Fruit fly (Drosophila melanogaster) whole organism, embryonic: ENCODE data around the gene CG42489.

Experiments
- B-H2 ChIP-seq: fragments of 200-800 bp; sonication (Bioruptor generic); optimal IDR thresholded peaks from 2 replicates; lab custom pipeline; 2018; ENCODE audit warnings: missing biosample characterization, mild to moderate bottlenecking, missing genetic modification characterization
- Blimp-1 ChIP-seq: fragments of 200-800 bp; sonication (Bioruptor generic); optimal IDR thresholded peaks from 3 replicates; lab custom pipeline; 2018; ENCODE audit warnings: missing biosample characterization, missing genetic modification characterization, mild to moderate bottlenecking, moderate library complexity, missing genetic modification reagents
- CG10147 ChIP-seq: fragments of 200-800 bp; sonication (Bioruptor generic); optimal IDR thresholded peaks from 2 replicates; lab custom pipeline; 2019; ENCODE audit warnings: missing biosample characterization, mild to moderate bottlenecking, missing genetic modification characterization, moderate library complexity
- CG10366 ChIP-seq: fragments of 200-800 bp; sonication (Bioruptor generic); IDR thresholded peaks from 2 replicates; pipeline ENCODE4 v1.3.6; 2022; ENCODE audit warnings: missing biosample characterization, missing genetic modification characterization
- CG1233 ChIP-seq: fragments of 200-800 bp; sonication (Bioruptor generic); optimal IDR thresholded peaks from 4 replicates; lab custom pipeline; 2018; ENCODE audit warnings: missing biosample characterization, mild to moderate bottlenecking, missing genetic modification characterization
- CG12391 ChIP-seq: fragments of 200-800 bp; sonication (Bioruptor generic); optimal IDR thresholded peaks from 3 replicates; lab custom pipeline; 2018; ENCODE audit warnings: missing biosample characterization, mild to moderate bottlenecking, missing genetic modification characterization, moderate library complexity
- CG12769 ChIP-seq: fragments of 200-800 bp; sonication (Bioruptor generic); optimal IDR thresholded peaks from 2 replicates; lab custom pipeline; 2019; ENCODE audit warnings: missing biosample characterization, mild to moderate bottlenecking, missing genetic modification characterization, moderate library complexity
- CG15011 ChIP-seq: fragments of 200-800 bp; sonication (Bioruptor generic); optimal IDR thresholded peaks from 3 replicates; lab custom pipeline; 2018; ENCODE audit warnings: missing biosample characterization, mild to moderate bottlenecking, missing genetic modification characterization
- CG15073 ChIP-seq: fragments of 200-800 bp; sonication (Bioruptor generic); optimal IDR thresholded peaks from 2 replicates; lab custom pipeline; 2016; ENCODE audit warnings: missing biosample characterization, missing genetic modification characterization
- CG17361 ChIP-seq: fragments of 200-800 bp; sonication (Bioruptor generic); IDR thresholded peaks from 3 replicates; pipeline ENCODE4 v1.3.6; 2022; ENCODE audit warnings: missing biosample characterization, missing genetic modification characterization
- CG1792 ChIP-seq: fragments of 200-800 bp; sonication (Bioruptor generic); optimal IDR thresholded peaks from 2 replicates; lab custom pipeline; 2016; ENCODE audit warnings: missing biosample characterization, missing genetic modification characterization
- CG2889 ChIP-seq: fragments of 200-800 bp; sonication (Bioruptor generic); IDR thresholded peaks from 3 replicates; pipeline ENCODE4 v1.3.6; 2022; ENCODE audit warnings: missing biosample characterization, missing genetic modification characterization
- CG30431 ChIP-seq: fragments of 200-800 bp; sonication (Bioruptor generic); optimal IDR thresholded peaks from 2 replicates; lab custom pipeline; 2017; ENCODE audit warnings: missing biosample characterization, missing genetic modification characterization
- CG31224 ChIP-seq: fragments of 200-800 bp; sonication (Bioruptor generic); IDR thresholded peaks from 2 replicates; pipeline ENCODE4 v1.3.6; 2022; ENCODE audit warnings: missing biosample characterization, missing genetic modification characterization
- CG32767 ChIP-seq: fragments of 200-800 bp; sonication (Bioruptor generic); IDR thresholded peaks from 2 replicates; pipeline ENCODE4 v1.3.6; 2022; ENCODE audit warnings: missing biosample characterization, missing genetic modification characterization
- CG5953 ChIP-seq: fragments of 200-800 bp; sonication (Bioruptor generic); IDR thresholded peaks from 2 replicates; pipeline ENCODE4 v1.3.6; 2022; ENCODE audit warnings: missing biosample characterization, missing genetic modification characterization
- CG6683 ChIP-seq: fragments of 200-800 bp; sonication (Bioruptor generic); optimal IDR thresholded peaks from 2 replicates; lab custom pipeline; 2017; ENCODE audit warnings: missing biosample characterization, mild to moderate bottlenecking, missing genetic modification characterization, missing genetic modification reagents
- CG8478 ChIP-seq: fragments of >200 bp; optimal IDR thresholded peaks from 2 replicates; lab custom pipeline; 2018
- CHES-1-like ChIP-seq: fragments of 200-800 bp; sonication (Bioruptor generic); optimal IDR thresholded peaks from 2 replicates; lab custom pipeline; 2016; ENCODE audit warnings: missing biosample characterization, missing genetic modification characterization
- Camta ChIP-seq: fragments of 200-800 bp; sonication (Bioruptor generic); optimal IDR thresholded peaks from 2 replicates; lab custom pipeline; 2016; ENCODE audit warnings: missing biosample characterization, missing genetic modification characterization
- CoRest ChIP-seq: fragments of 200-800 bp; sonication (Bioruptor generic); optimal IDR thresholded peaks from 3 replicates; lab custom pipeline; 2018; ENCODE audit warnings: missing biosample characterization, mild to moderate bottlenecking, missing genetic modification characterization, moderate library complexity
- Doc3 ChIP-seq: fragments of 200-800 bp; sonication (Bioruptor generic); IDR thresholded peaks from 3 replicates; pipeline ENCODE4 v1.3.6; 2022; ENCODE audit warnings: missing biosample characterization, missing genetic modification characterization; ENCODE audit not compliant: partially characterized antibody
- E2f1 ChIP-seq: fragments of 200-800 bp; sonication (Bioruptor generic); IDR thresholded peaks from 2 replicates; pipeline ENCODE4 v1.3.6; 2022; ENCODE audit warnings: missing biosample characterization, missing genetic modification characterization
- Fer2 ChIP-seq: fragments of 200-800 bp; sonication (Bioruptor generic); optimal IDR thresholded peaks from 2 replicates; lab custom pipeline; 2018; ENCODE audit warnings: missing biosample characterization, mild to moderate bottlenecking, missing genetic modification characterization, moderate library complexity
- HLH4C ChIP-seq: fragments of 200-800 bp; sonication (Bioruptor generic); IDR thresholded peaks from 3 replicates; pipeline ENCODE4 v1.3.6; 2022; ENCODE audit warnings: missing biosample characterization, missing genetic modification characterization; ENCODE audit not compliant: partially characterized antibody
- HLHmδ ChIP-seq: fragments of 200-800 bp; sonication (Bioruptor generic); optimal IDR thresholded peaks from 2 replicates; lab custom pipeline; 2018; ENCODE audit warnings: missing biosample characterization, mild to moderate bottlenecking, missing genetic modification characterization, moderate library complexity
- Hand ChIP-seq: fragments of 200-800 bp; sonication (Bioruptor generic); optimal IDR thresholded peaks from 2 replicates; lab custom pipeline; 2017; ENCODE audit warnings: mild to moderate bottlenecking, missing biosample characterization, missing genetic modification reagents, missing genetic modification characterization
- Jarid2 ChIP-seq: fragments of 200-800 bp; sonication (Bioruptor generic); optimal IDR thresholded peaks from 3 replicates; lab custom pipeline; 2017; ENCODE audit warnings: mild to moderate bottlenecking, missing biosample characterization, missing genetic modification reagents, missing genetic modification characterization
- Lim3 ChIP-seq: fragments of 200-800 bp; sonication (Bioruptor generic); IDR thresholded peaks from 2 replicates; pipeline ENCODE4 v1.3.6; 2022; ENCODE audit warnings: missing biosample characterization, missing genetic modification characterization
- Meics ChIP-seq: fragments of 200-800 bp; sonication (Bioruptor generic); optimal IDR thresholded peaks from 2 replicates; lab custom pipeline; 2017; ENCODE audit warnings: missing biosample characterization, mild to moderate bottlenecking, missing genetic modification characterization
- Opbp ChIP-seq: fragments of 200-800 bp; sonication (Bioruptor generic); IDR thresholded peaks from 3 replicates; pipeline ENCODE4 v1.3.6; 2022; ENCODE audit warnings: missing biosample characterization, missing genetic modification characterization; ENCODE audit not compliant: partially characterized antibody
- Scr ChIP-seq: fragments of 200-800 bp; sonication (Bioruptor generic); IDR thresholded peaks from 2 replicates; pipeline ENCODE4 v1.3.6; 2022; ENCODE audit warnings: missing biosample characterization, missing genetic modification characterization; ENCODE audit not compliant: partially characterized antibody
- Sry-δ ChIP-seq: fragments of 200-800 bp; sonication (Bioruptor generic); optimal IDR thresholded peaks from 2 replicates; lab custom pipeline; 2016; ENCODE audit warnings: missing biosample characterization, missing genetic modification characterization
- Ssrp ChIP-seq: fragments of 200-800 bp; sonication (Bioruptor generic); optimal IDR thresholded peaks from 2 replicates; lab custom pipeline; 2018; ENCODE audit warnings: missing biosample characterization, mild to moderate bottlenecking, missing genetic modification characterization, moderate library complexity
- Tbp ChIP-seq: fragments of >200 bp; optimal IDR thresholded peaks from 2 replicates; lab custom pipeline; 2018; ENCODE audit warnings: missing biosample characterization, missing genetic modification characterization
- Usf ChIP-seq: fragments of 200-800 bp; sonication (Bioruptor generic); optimal IDR thresholded peaks from 2 replicates; lab custom pipeline; 2017; ENCODE audit warnings: missing genotype, missing biosample characterization, missing genetic modification characterization
- ac ChIP-seq: fragments of 200-800 bp; sonication (Bioruptor generic); optimal IDR thresholded peaks from 3 replicates; lab custom pipeline; 2017; ENCODE audit warnings: missing biosample characterization, mild to moderate bottlenecking, missing genetic modification characterization
- bbx ChIP-seq: fragments of 200-800 bp; sonication (Bioruptor generic); IDR thresholded peaks from 2 replicates; pipeline ENCODE4 v1.3.6; 2022; ENCODE audit warnings: missing biosample characterization, missing genetic modification characterization; ENCODE audit not compliant: partially characterized antibody
- dmrt99B ChIP-seq: fragments of 200-800 bp; sonication (Bioruptor generic); optimal IDR thresholded peaks from 2 replicates; lab custom pipeline; 2018; ENCODE audit warnings: missing biosample characterization, mild to moderate bottlenecking, missing genetic modification characterization, moderate library complexity
- hth ChIP-seq: fragments of >200 bp; optimal IDR thresholded peaks from 2 replicates; lab custom pipeline; 2017; ENCODE audit warnings: inconsistent platforms
- insv ChIP-seq, 2 experiments: fragments of 200-800 bp; sonication (Bioruptor generic); optimal IDR thresholded peaks; 3 replicates each; lab custom pipeline; 2016 to 2018; ENCODE audit warnings: missing biosample characterization in 2 of 2, missing genetic modification characterization in 2 of 2
- oc ChIP-seq: fragments of 200-800 bp; sonication (Bioruptor generic); optimal IDR thresholded peaks from 2 replicates; lab custom pipeline; 2018; ENCODE audit warnings: missing biosample characterization, mild to moderate bottlenecking, missing genetic modification characterization, moderate library complexity
- pfk ChIP-seq: fragments of 200-800 bp; sonication (Bioruptor generic); optimal IDR thresholded peaks from 2 replicates; lab custom pipeline; 2018; ENCODE audit warnings: missing biosample characterization, mild to moderate bottlenecking, missing genetic modification characterization, moderate library complexity
- pho ChIP-seq: fragments of 200-800 bp; sonication (Bioruptor generic); optimal IDR thresholded peaks from 2 replicates; lab custom pipeline; 2016; ENCODE audit warnings: missing biosample characterization, missing genetic modification characterization
- ranshi ChIP-seq: fragments of 200-800 bp; sonication (Bioruptor generic); IDR thresholded peaks from 2 replicates; pipeline ENCODE4 v1.3.6; 2022; ENCODE audit warnings: missing biosample characterization, missing genetic modification characterization
- ro ChIP-seq: fragments of 200-800 bp; sonication (Bioruptor generic); IDR thresholded peaks from 2 replicates; pipeline ENCODE4 v1.3.6; 2022; ENCODE audit warnings: missing biosample characterization, missing genetic modification characterization
- slou ChIP-seq: fragments of 200-800 bp; sonication (Bioruptor generic); optimal IDR thresholded peaks from 3 replicates; lab custom pipeline; 2016; ENCODE audit warnings: missing biosample characterization, missing genetic modification characterization
- sna ChIP-seq: fragments of 200-800 bp; sonication (Bioruptor generic); IDR thresholded peaks from 2 replicates; pipeline ENCODE4 v1.3.6; 2022; ENCODE audit warnings: missing biosample characterization, missing genetic modification characterization; ENCODE audit not compliant: partially characterized antibody
- tin ChIP-seq: fragments of 200-800 bp; sonication (Bioruptor generic); optimal IDR thresholded peaks from 3 replicates; lab custom pipeline; 2016; ENCODE audit warnings: missing biosample characterization, missing genetic modification characterization
- wdn ChIP-seq: fragments of 200-800 bp; sonication (Bioruptor generic); IDR thresholded peaks from 2 replicates; pipeline ENCODE4 v1.3.6; 2022; ENCODE audit warnings: missing biosample characterization, missing genetic modification characterization

The CG42489 gene

dm6 chr3R:8652731-8653130 is 1.8 kb downstream of the CG42489 start, which contains the start of the genes Sys1 and Dhod (continued):
- no peak for TF ChIP-seq CG15011 (GFP tag; lab: Kevin White, UChicago)
- TF ChIP-seq slou, result peak; percentile 13
- TF ChIP-seq pfk (GFP tag; lab: Kevin White, UChicago), result no peak
- peak; percentile 87 for TF ChIP-seq Doc3 (GFP tag; lab: Robert Waterston, UW)
- peak; percentile 28 for TF ChIP-seq Camta
- TF ChIP-seq B-H2 (GFP tag; lab: Kevin White, UChicago), result peak; percentile 54
- no peak for TF ChIP-seq hth
- peak; percentile 72; the same call in 1 of the 2 replicates for TF ChIP-seq sna
- peak; percentile 72 for TF ChIP-seq bbx (GFP tag; lab: Robert Waterston, UW)
- peak; percentile 38; the same call in 1 of the 2 replicates for TF ChIP-seq E2f1 (GFP tag; lab: Robert Waterston, UW)
- no peak for TF ChIP-seq ac (GFP tag; lab: Kevin White, UChicago)
- TF ChIP-seq CG2889 (GFP tag; lab: Robert Waterston, UW), result peak; percentile 44; the same call in 2 of the 3 replicates
- peak; percentile 8 for TF ChIP-seq Ssrp (tag; lab: Kevin White, UChicago)
- TF ChIP-seq Blimp-1 (GFP tag; lab: Kevin White, UChicago), result peak; percentile 35
- peak; percentile 18 for TF ChIP-seq oc
- peak; percentile 65 for TF ChIP-seq CG10147 (GFP tag; lab: Kevin White, UChicago)
- peak; percentile 28 for TF ChIP-seq dmrt99B
- peak; percentile 43; the same call in 1 of the 2 replicates for TF ChIP-seq wdn (GFP tag; lab: Robert Waterston, UW)
- peak; percentile 64 for TF ChIP-seq CG12769 (tag; lab: Kevin White, UChicago)
- peak; percentile 60 for TF ChIP-seq pho (GFP tag; lab: Kevin White, UChicago)
- TF ChIP-seq ro (GFP tag; lab: Robert Waterston, UW), result no peak
- peak; percentile 75 for TF ChIP-seq CG12391
- peak; percentile 33 for TF ChIP-seq CG1792 (GFP tag; lab: Kevin White, UChicago)
- no peak for TF ChIP-seq Usf (GFP tag; lab: Kevin White, UChicago)
- peak; percentile 43; the same call in 1 of the 2 replicates for TF ChIP-seq CG10366
- TF ChIP-seq Meics (GFP tag; lab: Kevin White, UChicago), result peak; percentile 57
- TF ChIP-seq Lim3 (GFP tag; lab: Robert Waterston, UW), result no peak
- peak; percentile 50 for TF ChIP-seq CoRest
- TF ChIP-seq tin (GFP tag; lab: Kevin White, UChicago), result peak; percentile 63
- peak; percentile 54; the same call in 1 of the 2 replicates for TF ChIP-seq CG31224
- TF ChIP-seq CG1233 (GFP tag; lab: Kevin White, UChicago), result peak; percentile 52
- TF ChIP-seq CG32767, result peak; percentile 65; the same call in 1 of the 2 replicates
- TF ChIP-seq Scr (GFP tag; lab: Robert Waterston, UW), result peak; percentile 91
- TF ChIP-seq Opbp (GFP tag; lab: Robert Waterston, UW), result peak; percentile 66; the same call in 2 of the 3 replicates
- no peak for TF ChIP-seq Fer2
- no peak for TF ChIP-seq Jarid2 (GFP tag; lab: Kevin White, UChicago)
- TF ChIP-seq Tbp, result no peak
- peak; percentile 83 for TF ChIP-seq HLH4C
- TF ChIP-seq ranshi, result 0 out of 2 replicates have a peak, but pooled peaks have one; percentile 35
- no peak for TF ChIP-seq insv (GFP tag; optimal IDR thresholded peaks at IDR 0.05; lab: Kevin White, UChicago)
- no peak for TF ChIP-seq HLHmδ
- TF ChIP-seq CG5953 (GFP tag; lab: Robert Waterston, UW), result no peak
- TF ChIP-seq CG8478 (lab: Kevin White, UChicago), result no peak
- TF ChIP-seq CG6683 (GFP tag; lab: Kevin White, UChicago), result no peak
- peak; percentile 90 for TF ChIP-seq Sry-δ (GFP tag; lab: Kevin White, UChicago)
- no peak for TF ChIP-seq CG30431
- TF ChIP-seq Hand (GFP tag; lab: Kevin White, UChicago), result no peak
- TF ChIP-seq CHES-1-like (GFP tag; lab: Kevin White, UChicago), result peak; percentile 65
- TF ChIP-seq CG17361 (GFP tag; lab: Robert Waterston, UW), result peak; percentile 68; the same call in 2 of the 3 replicates
- TF ChIP-seq CG15073 (GFP tag; lab: Kevin White, UChicago), result no peak
